Fruit fly (Drosophila melanogaster) whole organism, embryonic: ENCODE results near the gene CG33643.

Experiments
- ATbp ChIP-seq: fragments of 200-800 bp; sonication (Bioruptor generic); optimal IDR thresholded peaks from 2 replicates; lab custom pipeline; 2017; ENCODE audit warnings: missing biosample characterization, mild to moderate bottlenecking, missing genetic modification characterization, missing genetic modification reagents
- Atf3 ChIP-seq: fragments of 200-800 bp; sonication (Bioruptor generic); optimal IDR thresholded peaks from 3 replicates; lab custom pipeline; 2016; ENCODE audit warnings: missing biosample characterization, missing genetic modification characterization
- Atf6 ChIP-seq: fragments of 200-800 bp; sonication (Bioruptor generic); IDR thresholded peaks from 2 replicates; pipeline ENCODE4 v1.3.6; 2022; ENCODE audit warnings: missing biosample characterization, missing genetic modification characterization
- Bteb2 ChIP-seq: fragments of 200-800 bp; sonication (Bioruptor generic); optimal IDR thresholded peaks from 2 replicates; lab custom pipeline; 2016; ENCODE audit warnings: missing biosample characterization, missing genetic modification characterization
- CG11093 ChIP-seq: fragments of 200-800 bp; sonication (Bioruptor generic); IDR thresholded peaks from 3 replicates; pipeline ENCODE4 v1.3.6; 2022; ENCODE audit warnings: missing biosample characterization, missing genetic modification characterization
- CG11456 ChIP-seq: fragments of 200-800 bp; sonication (Bioruptor generic); IDR thresholded peaks from 3 replicates; pipeline ENCODE4 v1.3.6; 2022; ENCODE audit warnings: missing biosample characterization, missing genetic modification characterization
- CG11696 ChIP-seq: fragments of 200-800 bp; sonication (Bioruptor generic); IDR thresholded peaks from 2 replicates; pipeline ENCODE4 v1.3.6; 2022; ENCODE audit warnings: missing biosample characterization, missing genetic modification characterization
- CG12299 ChIP-seq: fragments of 200-800 bp; sonication (Bioruptor generic); optimal IDR thresholded peaks from 2 replicates; lab custom pipeline; 2018; ENCODE audit warnings: missing biosample characterization, mild to moderate bottlenecking, missing genetic modification characterization
- CG12659 ChIP-seq: fragments of 200-800 bp; sonication (Bioruptor generic); optimal IDR thresholded peaks from 3 replicates; lab custom pipeline; 2017; ENCODE audit warnings: mild to moderate bottlenecking, missing biosample characterization, missing genetic modification reagents, missing genetic modification characterization
- CG13775 ChIP-seq: fragments of 200-800 bp; sonication (Bioruptor generic); optimal IDR thresholded peaks from 3 replicates; lab custom pipeline; 2017; ENCODE audit warnings: missing biosample characterization, mild to moderate bottlenecking, missing genetic modification characterization
- CG15479 ChIP-seq: fragments of 200-800 bp; sonication (Bioruptor generic); optimal IDR thresholded peaks from 3 replicates; lab custom pipeline; 2019; ENCODE audit warnings: missing biosample characterization, mild to moderate bottlenecking, missing genetic modification characterization, moderate library complexity
- CG16815 ChIP-seq: fragments of 200-800 bp; sonication (Bioruptor generic); optimal IDR thresholded peaks from 3 replicates; lab custom pipeline; 2017; ENCODE audit warnings: missing biosample characterization, mild to moderate bottlenecking, missing genetic modification characterization
- CG17186 ChIP-seq: fragments of 200-800 bp; sonication (Bioruptor generic); optimal IDR thresholded peaks from 3 replicates; lab custom pipeline; 2017; ENCODE audit warnings: missing biosample characterization, missing genetic modification reagents, missing genetic modification characterization
- CG18011 ChIP-seq: fragments of 200-800 bp; sonication (Bioruptor generic); optimal IDR thresholded peaks from 2 replicates; lab custom pipeline; 2017; ENCODE audit warnings: missing biosample characterization, missing genetic modification characterization, mild to moderate bottlenecking, moderate library complexity, missing genotype
- CG18764 ChIP-seq: fragments of 200-800 bp; sonication (Bioruptor generic); optimal IDR thresholded peaks from 3 replicates; lab custom pipeline; 2016; ENCODE audit warnings: missing biosample characterization, missing genetic modification characterization
- CG7357 ChIP-seq: fragments of 200-800 bp; sonication (Bioruptor generic); IDR thresholded peaks from 3 replicates; pipeline ENCODE4 v1.3.6; 2022; ENCODE audit warnings: missing biosample characterization, missing genetic modification characterization
- CG7372 ChIP-seq: fragments of 200-800 bp; sonication (Bioruptor generic); IDR thresholded peaks from 2 replicates; pipeline ENCODE4 v1.3.6; 2022; ENCODE audit warnings: missing biosample characterization, missing genetic modification characterization
- CG7963 ChIP-seq: fragments of 200-800 bp; sonication (Bioruptor generic); IDR thresholded peaks from 3 replicates; pipeline ENCODE4 v1.3.6; 2022; ENCODE audit warnings: missing biosample characterization, missing genetic modification characterization; ENCODE audit not compliant: partially characterized antibody
- CkIIα-i1 ChIP-seq: fragments of 200-800 bp; sonication (Bioruptor generic); IDR thresholded peaks from 2 replicates; pipeline ENCODE4 v1.3.6; 2022; ENCODE audit warnings: missing biosample characterization, missing genetic modification characterization
- Dbx ChIP-seq: fragments of 200-800 bp; sonication (Bioruptor generic); IDR thresholded peaks from 3 replicates; pipeline ENCODE4 v1.3.6; 2022; ENCODE audit warnings: missing biosample characterization, missing genetic modification characterization
- Doc3 ChIP-seq: fragments of 200-800 bp; sonication (Bioruptor generic); IDR thresholded peaks from 3 replicates; pipeline ENCODE4 v1.3.6; 2022; ENCODE audit warnings: missing biosample characterization, missing genetic modification characterization; ENCODE audit not compliant: partially characterized antibody
- E2f2 ChIP-seq: fragments of 200-800 bp; sonication (Bioruptor generic); IDR thresholded peaks from 2 replicates; pipeline ENCODE4 v1.3.6; 2022; ENCODE audit warnings: missing biosample characterization, missing genetic modification characterization
- Eip74EF ChIP-seq, 2 experiments: fragments of 200-800 bp in 1 of 2; fragments of >200 bp in 1 of 2; sonication (Bioruptor generic) in 1 of 2; optimal IDR thresholded peaks; 2 replicates each; lab custom pipeline; 2017 to 2019; ENCODE audit warnings: missing biosample characterization in 2 of 2, missing genetic modification characterization in 2 of 2, mild to moderate bottlenecking in 1 of 2, moderate library complexity in 1 of 2
- Fer3 ChIP-seq: fragments of 200-800 bp; sonication (Bioruptor generic); optimal IDR thresholded peaks from 2 replicates; lab custom pipeline; 2018; ENCODE audit warnings: missing biosample characterization, mild to moderate bottlenecking, missing genetic modification characterization, moderate library complexity
- Hey ChIP-seq: fragments of 200-800 bp; sonication (Bioruptor generic); optimal IDR thresholded peaks from 3 replicates; lab custom pipeline; 2018; ENCODE audit warnings: missing biosample characterization, mild to moderate bottlenecking, missing genetic modification characterization
- HmgD ChIP-seq: fragments of 200-800 bp; sonication (Bioruptor generic); optimal IDR thresholded peaks from 3 replicates; lab custom pipeline; 2016; ENCODE audit warnings: missing biosample characterization, missing genetic modification characterization
- Hr39 ChIP-seq: fragments of >200 bp; optimal IDR thresholded peaks from 2 replicates; lab custom pipeline; 2017
- MESR4 ChIP-seq: fragments of 200-800 bp; sonication (Bioruptor generic); optimal IDR thresholded peaks from 2 replicates; lab custom pipeline; 2018; ENCODE audit warnings: missing biosample characterization, mild to moderate bottlenecking, missing genetic modification characterization, moderate library complexity
- MTF-1 ChIP-seq: fragments of 200-800 bp; sonication (Bioruptor generic); optimal IDR thresholded peaks from 2 replicates; lab custom pipeline; 2018; ENCODE audit warnings: missing biosample characterization, mild to moderate bottlenecking, missing genetic modification characterization, borderline replicate concordance
- Nf-YA ChIP-seq: fragments of 200-800 bp; sonication (Bioruptor generic); IDR thresholded peaks from 2 replicates; pipeline ENCODE4 v1.3.6; 2022; ENCODE audit warnings: missing biosample characterization, missing genetic modification characterization
- Ssrp ChIP-seq: fragments of 200-800 bp; sonication (Bioruptor generic); optimal IDR thresholded peaks from 2 replicates; lab custom pipeline; 2018; ENCODE audit warnings: missing biosample characterization, mild to moderate bottlenecking, missing genetic modification characterization, moderate library complexity
- YL-1 ChIP-seq: fragments of 200-800 bp; sonication (Bioruptor generic); optimal IDR thresholded peaks from 3 replicates; lab custom pipeline; 2017; ENCODE audit warnings: missing biosample characterization, mild to moderate bottlenecking, missing genetic modification characterization
- ac ChIP-seq: fragments of 200-800 bp; sonication (Bioruptor generic); optimal IDR thresholded peaks from 3 replicates; lab custom pipeline; 2017; ENCODE audit warnings: missing biosample characterization, mild to moderate bottlenecking, missing genetic modification characterization
- aop ChIP-seq: fragments of 200-800 bp; sonication (Bioruptor generic); IDR thresholded peaks from 2 replicates; pipeline ENCODE4 v1.3.6; 2022; ENCODE audit warnings: missing biosample characterization, missing genetic modification characterization
- ara ChIP-seq: fragments of 200-800 bp; sonication (Bioruptor generic); IDR thresholded peaks from 2 replicates; pipeline ENCODE4 v1.3.6; 2022; ENCODE audit warnings: missing biosample characterization, missing genetic modification characterization
- ash1 ChIP-seq: fragments of 200-800 bp; sonication (Bioruptor generic); optimal IDR thresholded peaks from 2 replicates; lab custom pipeline; 2018; ENCODE audit warnings: missing biosample characterization, mild to moderate bottlenecking, missing genetic modification characterization
- bab2 ChIP-seq: fragments of 200-800 bp; sonication (Bioruptor generic); optimal IDR thresholded peaks from 2 replicates; lab custom pipeline; 2016; ENCODE audit warnings: missing biosample characterization, missing genetic modification characterization
- croc ChIP-seq: fragments of 200-800 bp; sonication (Bioruptor generic); conservative IDR thresholded peaks from 3 replicates; pipeline ENCODE4 v1.3.6; 2022; ENCODE audit warnings: missing biosample characterization, missing genetic modification characterization
- danr ChIP-seq: fragments of 200-800 bp; sonication (Bioruptor generic); IDR thresholded peaks from 2 replicates; pipeline ENCODE4 v1.3.6; 2022; ENCODE audit warnings: missing biosample characterization, missing genetic modification characterization
- gcm2 ChIP-seq: fragments of 200-800 bp; sonication (Bioruptor generic); optimal IDR thresholded peaks from 2 replicates; lab custom pipeline; 2016; ENCODE audit warnings: missing biosample characterization, missing genetic modification characterization
- grn ChIP-seq: fragments of 200-800 bp; sonication (Bioruptor generic); optimal IDR thresholded peaks from 3 replicates; lab custom pipeline; 2017; ENCODE audit warnings: missing biosample characterization, missing genetic modification characterization
- kay ChIP-seq: fragments of 200-800 bp; sonication (Bioruptor generic); optimal IDR thresholded peaks from 2 replicates; lab custom pipeline; 2016; ENCODE audit warnings: missing biosample characterization, missing genetic modification characterization
- lov ChIP-seq, 2 experiments: fragments of 200-800 bp in 1 of 2; fragments of >200 bp in 1 of 2; sonication (Bioruptor generic) in 1 of 2; IDR thresholded peaks in 1 of 2; optimal IDR thresholded peaks in 1 of 2; 2 replicates in 1 of 2; 3 replicates in 1 of 2; pipeline versions ENCODE4 v1.3.6 to Lab custom; 2017 to 2022; ENCODE audit warnings: missing biosample characterization in 1 of 2, missing genetic modification characterization in 1 of 2
- onecut ChIP-seq: fragments of 200-800 bp; sonication (Bioruptor generic); IDR thresholded peaks from 2 replicates; pipeline ENCODE4 v1.3.6; 2022; ENCODE audit warnings: missing biosample characterization, missing genetic modification characterization
- pum ChIP-seq: fragments of 200-800 bp; sonication (Bioruptor generic); optimal IDR thresholded peaks from 2 replicates; lab custom pipeline; 2016; ENCODE audit warnings: missing biosample characterization, missing genetic modification characterization
- pzg ChIP-seq: fragments of 200-800 bp; sonication (Bioruptor generic); optimal IDR thresholded peaks from 3 replicates; lab custom pipeline; 2018; ENCODE audit warnings: missing biosample characterization, mild to moderate bottlenecking, missing genetic modification characterization, moderate library complexity
- salm ChIP-seq: fragments of 200-800 bp; sonication (Bioruptor generic); optimal IDR thresholded peaks from 2 replicates; lab custom pipeline; 2018; ENCODE audit warnings: missing biosample characterization, mild to moderate bottlenecking, missing genetic modification characterization
- sens-2 ChIP-seq: fragments of 200-800 bp; sonication (Bioruptor generic); IDR thresholded peaks from 2 replicates; pipeline ENCODE4 v1.3.6; 2022; ENCODE audit warnings: missing biosample characterization, missing genetic modification characterization
- vfl ChIP-seq: fragments of 200-800 bp; sonication (Bioruptor generic); optimal IDR thresholded peaks from 2 replicates; lab custom pipeline; 2016; ENCODE audit warnings: missing biosample characterization, missing genetic modification characterization
- yki ChIP-seq: fragments of >200 bp; optimal IDR thresholded peaks from 3 replicates; lab custom pipeline; 2018
- z ChIP-seq: fragments of 200-800 bp; sonication (Bioruptor generic); IDR thresholded peaks from 3 replicates; pipeline ENCODE4 v1.3.6; 2022; ENCODE audit warnings: missing biosample characterization, missing genetic modification characterization

Gene CG33643

dm6 chr2L:13549973-13550458 lies 19.1 kb downstream of the CG33643 start, which contains the start of gene kuz (continued):
- TF ChIP-seq CG17186 (no peak), ac (GFP tag; lab: Kevin White, UChicago) (no peak), Atf3 (GFP tag; lab: Kevin White, UChicago) (no peak), CG18011 (GFP tag; lab: Kevin White, UChicago) (no peak), MESR4 (GFP tag; lab: Kevin White, UChicago) (peak; percentile 58), Doc3 (GFP tag; lab: Robert Waterston, UW) (no peak), CG16815 (no peak), MTF-1 (GFP tag; lab: Kevin White, UChicago) (peak; percentile 54), yki (lab: Kevin White, UChicago) (no peak), Eip74EF (GFP tag; optimal IDR thresholded peaks at IDR 0.05; lab: Kevin White, UChicago) (peak in 1 of 2 experiments; percentile 18), CG11093 (GFP tag; lab: Robert Waterston, UW) (no peak), Hey (peak; percentile 21), grn (GFP tag; lab: Kevin White, UChicago) (no peak), CG7963 (GFP tag; lab: Robert Waterston, UW) (0 out of 3 replicates have a peak, but pooled peaks have one; percentile 56), pzg (GFP tag; lab: Kevin White, UChicago) (peak; percentile 59), Fer3 (tag; lab: Kevin White, UChicago) (peak; percentile 49), Dbx (GFP tag; lab: Robert Waterston, UW) (peak; percentile 64; the same call in 2 of the 3 replicates), bab2 (no peak), CG13775 (GFP tag; lab: Kevin White, UChicago) (no peak), Bteb2 (GFP tag; lab: Kevin White, UChicago) (peak; percentile 8), gcm2 (GFP tag; lab: Kevin White, UChicago) (peak; percentile 13), croc (GFP tag; lab: Robert Waterston, UW) (no peak), Ssrp (tag; lab: Kevin White, UChicago) (no peak), YL-1 (GFP tag; lab: Kevin White, UChicago) (peak; percentile 26), onecut (GFP tag; lab: Robert Waterston, UW) (peak; percentile 38; the same call in 1 of the 2 replicates), ash1 (GFP tag; lab: Kevin White, UChicago) (peak; percentile 28), CG12659 (GFP tag; lab: Kevin White, UChicago) (peak; percentile 69), sens-2 (GFP tag; lab: Robert Waterston, UW) (peak; percentile 27; the same call in 1 of the 2 replicates), Atf6 (peak; percentile 64; the same call in 1 of the 2 replicates), CG12299 (tag; lab: Kevin White, UChicago) (no peak), CG11456 (GFP tag; lab: Robert Waterston, UW) (no peak; the same call in 2 of the 3 replicates), CG7357 (no peak), kay (GFP tag; lab: Kevin White, UChicago) (peak; percentile 98), CG18764 (no peak), ara (no peak), vfl (GFP tag; lab: Kevin White, UChicago) (no peak), aop (GFP tag; lab: Robert Waterston, UW) (no peak; the same call in 1 of the 2 replicates), HmgD (peak; percentile 29), z (no peak), danr (GFP tag; lab: Robert Waterston, UW) (no peak), lov (optimal IDR thresholded peaks at IDR 0.05; lab: Kevin White, UChicago) (no peak), lov (GFP tag; IDR thresholded peaks at IDR 0.05; lab: Robert Waterston, UW) (no peak), CG7372 (GFP tag; lab: Robert Waterston, UW) (no peak), salm (tag; lab: Kevin White, UChicago) (no peak), CG11696 (GFP tag; lab: Robert Waterston, UW) (no peak), Hr39 (lab: Kevin White, UChicago) (no peak), Nf-YA (GFP tag; lab: Robert Waterston, UW) (0 out of 2 replicates have a peak, but pooled peaks have one; percentile 35), pum (no peak), E2f2 (GFP tag; lab: Robert Waterston, UW) (no peak), CG15479 (GFP tag; lab: Kevin White, UChicago) (peak; percentile 0), ATbp (GFP tag; lab: Kevin White, UChicago) (no peak), CkIIα-i1 (GFP tag; lab: Robert Waterston, UW) (no peak)
